Worm (Caenorhabditis elegans) whole organism, L1 larva: ENCODE data around the gene F40F8.3.

Experiments used
- C16A3.4 ChIP-seq: fragments of 150-350 bp; optimal IDR thresholded peaks from 2 replicates; lab custom pipeline; 2014; ENCODE audit warnings: missing biosample characterization, missing genetic modification characterization
- Y116A8C.19 ChIP-seq: sonication (generic microtip); optimal IDR thresholded peaks from 2 replicates; lab custom pipeline; 2016; ENCODE audit warnings: missing compliant biosample characterization, missing genetic modification characterization, borderline replicate concordance
- aha-1 ChIP-seq: fragments of 150-350 bp; optimal IDR thresholded peaks from 2 replicates; lab custom pipeline; 2014; ENCODE audit warnings: missing biosample characterization, missing genetic modification characterization
- ama-1 ChIP-seq: fragments of 150-350 bp; optimal IDR thresholded peaks from 2 replicates; lab custom pipeline; 2014
- ceh-82 ChIP-seq, 3 experiments: fragments of 150-350 bp in 1 of 3; sonication (generic microtip) in 2 of 3; optimal IDR thresholded peaks; 2 replicates each; lab custom pipeline; 2014 to 2017; ENCODE audit warnings: missing biosample characterization in 3 of 3, missing genetic modification characterization in 3 of 3
- egl-27 ChIP-seq, 2 experiments: fragments of 150-350 bp in 1 of 2; sonication (generic microtip); optimal IDR thresholded peaks; 3 replicates each; lab custom pipeline; 2017 to 2018; ENCODE audit warnings: missing biosample characterization in 2 of 2, missing genetic modification characterization in 2 of 2, missing genetic modification reagents in 2 of 2
- elt-3 ChIP-seq, 6 experiments: fragments of 150-350 bp in 1 of 6; sonication (generic microtip); optimal IDR thresholded peaks; 2 replicates each; lab custom pipeline; 2017 to 2018; ENCODE audit warnings: missing biosample characterization in 6 of 6, missing genetic modification characterization in 6 of 6, inconsistent platforms in 1 of 6
- jun-1 ChIP-seq: fragments of 150-350 bp; optimal IDR thresholded peaks from 2 replicates; lab custom pipeline; 2014; ENCODE audit warnings: missing biosample characterization, missing genetic modification reagents, missing genetic modification characterization
- lir-3 ChIP-seq: sonication (generic microtip); optimal IDR thresholded peaks from 2 replicates; lab custom pipeline; 2016; ENCODE audit warnings: mild to moderate bottlenecking, missing genetic modification characterization, moderate library complexity, missing compliant biosample characterization; ENCODE audit not compliant: poor library complexity
- mab-9 ChIP-seq: fragments of 200-800 bp; sonication (Bioruptor generic); IDR thresholded peaks from 2 replicates; pipeline ENCODE4 v1.3.6; 2022; ENCODE audit warnings: missing genetic modification reagents, missing genetic modification characterization, missing compliant biosample characterization
- nhr-237 ChIP-seq: fragments of 150-350 bp; optimal IDR thresholded peaks from 2 replicates; lab custom pipeline; 2014; ENCODE audit warnings: missing biosample characterization, missing genetic modification characterization
- unc-130 ChIP-seq: fragments of 150-350 bp; optimal IDR thresholded peaks from 2 replicates; lab custom pipeline; 2017; ENCODE audit warnings: missing biosample characterization, missing genetic modification characterization, inconsistent platforms
- unc-62 ChIP-seq: fragments of 150-350 bp; optimal IDR thresholded peaks from 2 replicates; lab custom pipeline; 2014; ENCODE audit warnings: missing biosample characterization, missing genetic modification reagents, missing genetic modification characterization

DNA sequence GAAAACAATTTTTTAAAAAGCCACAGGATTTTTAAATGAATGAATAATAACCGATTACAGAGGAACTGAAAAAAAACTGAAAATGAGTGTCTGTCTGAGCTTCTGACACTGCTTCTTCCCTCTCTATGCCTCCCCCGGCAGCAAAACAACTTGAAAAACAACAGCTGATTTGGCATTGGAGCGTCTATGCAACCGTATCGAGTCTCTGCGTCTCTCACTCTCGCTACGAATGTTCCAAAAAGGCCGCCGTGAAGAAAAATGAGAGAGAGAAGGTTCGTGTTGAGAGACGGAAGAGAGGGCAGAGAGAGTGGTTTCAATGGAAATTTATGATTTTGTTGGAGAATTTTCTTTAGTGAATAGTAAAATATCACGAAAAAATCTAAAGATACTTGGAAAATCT is 26.0 kb upstream of the F40F8.3 start:
- TF ChIP-seq ama-1 (lab: Kevin White, UChicago) (no peak), jun-1 (tag; lab: Kevin White, UChicago) (no peak), nhr-237 (no peak), Y116A8C.19 (tag; lab: Kevin White, UChicago) (no peak), elt-3 (tag; optimal IDR thresholded peaks at IDR 0.05; lab: Kevin White, UChicago) (peak in 2 of 6 experiments; percentile 10 to 39), aha-1 (tag; lab: Kevin White, UChicago) (no peak), ceh-82 (tag; optimal IDR thresholded peaks at IDR 0.05; lab: Kevin White, UChicago) (peak in 2 of 3 experiments; percentile 9 to 73), egl-27 (tag; optimal IDR thresholded peaks at IDR 0.05; lab: Kevin White, UChicago) (no peak), lir-3 (tag; lab: Kevin White, UChicago) (no peak), unc-62 (no peak), mab-9 (GFP tag; lab: Robert Waterston, UW) (no peak), C16A3.4 (tag; lab: Kevin White, UChicago) (peak; percentile 72), unc-130 (peak; percentile 75)
